Worm (Caenorhabditis elegans) whole organism, L3 larva: Measurements from ENCODE around the gene W08F4.7.

ENCODE experiments used
- elt-2 ChIP-seq: sonication (generic microtip); optimal IDR thresholded peaks from 2 replicates; lab custom pipeline; 2016; ENCODE audit warnings: missing genetic modification reagents, mild to moderate bottlenecking, missing genetic modification characterization, missing compliant biosample characterization
- fos-1 ChIP-seq: fragments of 150-350 bp; optimal IDR thresholded peaks from 2 replicates; lab custom pipeline; 2014; ENCODE audit warnings: missing biosample characterization, missing genetic modification characterization
- lin-39 ChIP-seq: fragments of 150-350 bp; optimal IDR thresholded peaks from 2 replicates; lab custom pipeline; 2018; ENCODE audit warnings: missing biosample characterization, missing genetic modification reagents, missing genetic modification characterization
- nhr-23 ChIP-seq: fragments of 150-350 bp; optimal IDR thresholded peaks from 2 replicates; lab custom pipeline; 2014; ENCODE audit warnings: missing biosample characterization, missing genetic modification reagents, missing genetic modification characterization
- nhr-67 ChIP-seq: fragments of 150-350 bp; optimal IDR thresholded peaks from 2 replicates; lab custom pipeline; 2014; ENCODE audit warnings: missing biosample characterization, missing genetic modification characterization
- pqm-1 ChIP-seq: fragments of 150-350 bp; optimal IDR thresholded peaks from 2 replicates; lab custom pipeline; 2017; ENCODE audit warnings: missing biosample characterization, missing genetic modification characterization, inconsistent platforms
- sea-2 ChIP-seq: fragments of 150-350 bp; sonication (generic microtip); optimal IDR thresholded peaks from 4 replicates; lab custom pipeline; 2014; ENCODE audit warnings: missing biosample characterization, missing genetic modification reagents, missing genetic modification characterization
- unc-39 ChIP-seq: sonication (generic microtip); optimal IDR thresholded peaks from 4 replicates; lab custom pipeline; 2017; ENCODE audit warnings: missing biosample characterization, missing genetic modification characterization

DNA sequence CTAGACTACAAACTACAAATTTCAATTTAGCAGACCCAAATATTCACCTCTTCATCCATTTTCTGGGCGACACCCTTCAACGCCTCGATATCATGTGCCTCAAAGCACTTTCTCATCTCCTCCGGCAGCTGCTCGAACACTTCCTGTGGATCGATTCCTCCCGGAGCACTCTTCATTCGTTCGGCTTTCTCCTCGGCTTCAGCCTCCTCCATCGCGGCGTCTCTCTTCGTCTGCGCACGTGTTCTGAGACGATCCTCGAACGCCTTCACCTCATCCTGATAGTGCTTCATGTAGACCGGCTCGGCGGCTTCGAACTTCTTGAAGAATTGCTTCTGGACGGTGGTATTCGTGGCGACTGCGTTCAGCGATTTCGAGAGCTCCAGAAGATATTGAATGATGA, 1.3 kb upstream of the W08F4.7 start:
- TF ChIP-seq nhr-67 (tag; lab: Kevin White, UChicago): no peak
- TF ChIP-seq lin-39 (tag; lab: Kevin White, UChicago): no peak
- TF ChIP-seq nhr-23 (tag; lab: Kevin White, UChicago): no peak
- no peak for TF ChIP-seq pqm-1
- TF ChIP-seq fos-1 (tag; lab: Kevin White, UChicago): no peak
- TF ChIP-seq elt-2 (tag; lab: Kevin White, UChicago): no peak
- no peak for TF ChIP-seq unc-39
- TF ChIP-seq sea-2 (GFP tag; lab: Kevin White, UChicago): no peak
